Fruit fly (Drosophila melanogaster) whole organism, embryonic: Measurements from ENCODE around the gene Ac3.

ENCODE experiments used
- Bdp1 ChIP-seq: fragments of 200-800 bp; sonication (Bioruptor generic); optimal IDR thresholded peaks from 3 replicates; lab custom pipeline; 2016; ENCODE audit warnings: missing biosample characterization, missing genetic modification characterization
- CG10147 ChIP-seq: fragments of 200-800 bp; sonication (Bioruptor generic); optimal IDR thresholded peaks from 2 replicates; lab custom pipeline; 2019; ENCODE audit warnings: missing biosample characterization, mild to moderate bottlenecking, missing genetic modification characterization, moderate library complexity
- CG10209 ChIP-seq: fragments of 200-800 bp; sonication (Bioruptor generic); optimal IDR thresholded peaks from 3 replicates; lab custom pipeline; 2017; ENCODE audit warnings: missing biosample characterization, mild to moderate bottlenecking, missing genetic modification characterization, missing genetic modification reagents
- CG10462 ChIP-seq: fragments of 200-800 bp; sonication (Bioruptor generic); optimal IDR thresholded peaks from 2 replicates; lab custom pipeline; 2016; ENCODE audit warnings: missing biosample characterization, missing genetic modification characterization
- CG1233 ChIP-seq: fragments of 200-800 bp; sonication (Bioruptor generic); optimal IDR thresholded peaks from 4 replicates; lab custom pipeline; 2018; ENCODE audit warnings: missing biosample characterization, mild to moderate bottlenecking, missing genetic modification characterization
- CG13287 ChIP-seq: fragments of 200-800 bp; sonication (Bioruptor generic); IDR thresholded peaks from 2 replicates; pipeline ENCODE4 v1.3.6; 2022; ENCODE audit warnings: missing biosample characterization, missing genetic modification characterization; ENCODE audit not compliant: partially characterized antibody
- CG14710 ChIP-seq: fragments of 200-800 bp; sonication (Bioruptor generic); optimal IDR thresholded peaks from 3 replicates; lab custom pipeline; 2019; ENCODE audit warnings: missing biosample characterization, mild to moderate bottlenecking, missing genetic modification characterization, moderate library complexity
- CG14860 ChIP-seq: fragments of 200-800 bp; sonication (Bioruptor generic); IDR thresholded peaks from 3 replicates; pipeline ENCODE4 v1.3.6; 2022; ENCODE audit warnings: missing biosample characterization, missing genetic modification characterization; ENCODE audit not compliant: partially characterized antibody
- CG18599 ChIP-seq: fragments of 200-800 bp; sonication (Bioruptor generic); optimal IDR thresholded peaks from 3 replicates; lab custom pipeline; 2017; ENCODE audit warnings: missing biosample characterization, missing genetic modification characterization, mild to moderate bottlenecking, moderate library complexity, missing genetic modification reagents
- CG2199 ChIP-seq: fragments of 200-800 bp; sonication (Bioruptor generic); IDR thresholded peaks from 3 replicates; pipeline ENCODE4 v1.3.6; 2022; ENCODE audit warnings: missing biosample characterization, missing genetic modification characterization
- CG2712 ChIP-seq: fragments of 200-800 bp; optimal IDR thresholded peaks from 3 replicates; lab custom pipeline; 2019; ENCODE audit warnings: missing biosample characterization, mild to moderate bottlenecking, missing genetic modification characterization, moderate library complexity
- CG31365 ChIP-seq: fragments of 200-800 bp; sonication (Bioruptor generic); optimal IDR thresholded peaks from 2 replicates; lab custom pipeline; 2018; ENCODE audit warnings: missing biosample characterization, mild to moderate bottlenecking, missing genetic modification characterization
- CG3995 ChIP-seq: fragments of 200-800 bp; sonication (Bioruptor generic); optimal IDR thresholded peaks from 3 replicates; lab custom pipeline; 2016; ENCODE audit warnings: missing biosample characterization, missing genetic modification characterization
- CG4404 ChIP-seq: fragments of 200-800 bp; sonication (Bioruptor generic); IDR thresholded peaks from 2 replicates; pipeline ENCODE4 v1.3.6; 2022; ENCODE audit warnings: missing biosample characterization, missing genetic modification characterization
- CG6175 ChIP-seq: fragments of 200-800 bp; sonication (Bioruptor generic); IDR thresholded peaks from 3 replicates; pipeline ENCODE4 v1.3.6; 2022; ENCODE audit warnings: missing biosample characterization, missing genetic modification characterization
- CG6854 ChIP-seq: fragments of 200-800 bp; sonication (Bioruptor generic); optimal IDR thresholded peaks from 3 replicates; lab custom pipeline; 2017; ENCODE audit warnings: missing biosample characterization, mild to moderate bottlenecking, missing genetic modification characterization
- CG8290 ChIP-seq, 3 experiments: fragments of 200-800 bp; sonication (Bioruptor generic); optimal IDR thresholded peaks; 2 replicates each; lab custom pipeline; 2016 to 2019; ENCODE audit warnings: missing biosample characterization in 3 of 3, missing genetic modification characterization in 3 of 3, mild to moderate bottlenecking in 2 of 3, moderate library complexity in 1 of 3
- CG8388 ChIP-seq: fragments of 200-800 bp; sonication (Bioruptor generic); optimal IDR thresholded peaks from 2 replicates; lab custom pipeline; 2019; ENCODE audit warnings: missing biosample characterization, mild to moderate bottlenecking, missing genetic modification characterization, moderate library complexity
- CG8765 ChIP-seq: fragments of 200-800 bp; sonication (Bioruptor generic); IDR thresholded peaks from 2 replicates; pipeline ENCODE4 v1.3.6; 2022; ENCODE audit warnings: missing biosample characterization, missing genetic modification characterization
- Ets65A ChIP-seq: fragments of 200-800 bp; sonication (Bioruptor generic); peaks from one replicate; lab custom pipeline; 2016; ENCODE audit warnings: missing biosample characterization, missing genetic modification characterization
- HmgD ChIP-seq: fragments of 200-800 bp; sonication (Bioruptor generic); optimal IDR thresholded peaks from 3 replicates; lab custom pipeline; 2016; ENCODE audit warnings: missing biosample characterization, missing genetic modification characterization
- Jarid2 ChIP-seq: fragments of 200-800 bp; sonication (Bioruptor generic); optimal IDR thresholded peaks from 3 replicates; lab custom pipeline; 2017; ENCODE audit warnings: mild to moderate bottlenecking, missing biosample characterization, missing genetic modification reagents, missing genetic modification characterization
- Lpt ChIP-seq: fragments of >200 bp; optimal IDR thresholded peaks from 2 replicates; lab custom pipeline; 2018; ENCODE audit warnings: missing biosample characterization, missing genetic modification characterization
- NC2β ChIP-seq: fragments of 200-800 bp; sonication (Bioruptor generic); optimal IDR thresholded peaks from 2 replicates; lab custom pipeline; 2016; ENCODE audit warnings: missing biosample characterization, missing genetic modification characterization
- NK7.1 ChIP-seq: fragments of 200-800 bp; sonication (Bioruptor generic); optimal IDR thresholded peaks from 3 replicates; lab custom pipeline; 2016; ENCODE audit warnings: missing biosample characterization, missing genetic modification characterization
- Nf-YC ChIP-seq: fragments of 200-800 bp; optimal IDR thresholded peaks from 3 replicates; lab custom pipeline; 2019; ENCODE audit warnings: missing biosample characterization, mild to moderate bottlenecking, missing genetic modification characterization, moderate library complexity
- Sin3A ChIP-seq: fragments of >200 bp; optimal IDR thresholded peaks from 2 replicates; lab custom pipeline; 2018
- Spps ChIP-seq: fragments of 200-800 bp; sonication (Bioruptor generic); optimal IDR thresholded peaks from 2 replicates; lab custom pipeline; 2018; ENCODE audit warnings: missing biosample characterization, mild to moderate bottlenecking, missing genetic modification characterization
- Vsx1 ChIP-seq: fragments of 200-800 bp; sonication (Bioruptor generic); optimal IDR thresholded peaks from 2 replicates; lab custom pipeline; 2017; ENCODE audit warnings: missing biosample characterization, mild to moderate bottlenecking, missing genetic modification characterization, missing genetic modification reagents
- abd-A ChIP-seq: fragments of 200-800 bp; sonication (Bioruptor generic); optimal IDR thresholded peaks from 3 replicates; lab custom pipeline; 2019; ENCODE audit warnings: missing biosample characterization, mild to moderate bottlenecking, missing genetic modification characterization, moderate library complexity
- ac ChIP-seq: fragments of 200-800 bp; sonication (Bioruptor generic); optimal IDR thresholded peaks from 3 replicates; lab custom pipeline; 2017; ENCODE audit warnings: missing biosample characterization, mild to moderate bottlenecking, missing genetic modification characterization
- aop ChIP-seq: fragments of 200-800 bp; sonication (Bioruptor generic); IDR thresholded peaks from 2 replicates; pipeline ENCODE4 v1.3.6; 2022; ENCODE audit warnings: missing biosample characterization, missing genetic modification characterization
- ap ChIP-seq: fragments of 200-800 bp; sonication (Bioruptor generic); IDR thresholded peaks from 2 replicates; pipeline ENCODE4 v1.3.6; 2022; ENCODE audit warnings: missing biosample characterization, missing genetic modification characterization
- cad ChIP-seq: fragments of >200 bp; optimal IDR thresholded peaks from 2 replicates; lab custom pipeline; 2017; ENCODE audit warnings: missing biosample characterization, missing genetic modification characterization
- ci ChIP-seq: fragments of 200-800 bp; sonication (Bioruptor generic); IDR thresholded peaks from 3 replicates; pipeline ENCODE4 v1.3.6; 2022; ENCODE audit warnings: missing biosample characterization, missing genetic modification characterization
- dati ChIP-seq: fragments of 200-800 bp; sonication (Bioruptor generic); IDR thresholded peaks from 2 replicates; pipeline ENCODE4 v1.3.6; 2022; ENCODE audit warnings: missing biosample characterization, missing genetic modification characterization
- fru ChIP-seq: fragments of >200 bp; optimal IDR thresholded peaks from 2 replicates; lab custom pipeline; 2017
- her ChIP-seq: fragments of 200-800 bp; sonication (Bioruptor generic); optimal IDR thresholded peaks from 2 replicates; lab custom pipeline; 2016; ENCODE audit warnings: missing biosample characterization, missing genetic modification characterization
- jumu ChIP-seq: fragments of 200-800 bp; sonication (Bioruptor generic); optimal IDR thresholded peaks from 3 replicates; lab custom pipeline; 2016; ENCODE audit warnings: missing biosample characterization, missing genetic modification characterization
- mirr ChIP-seq: fragments of 200-800 bp; sonication (Bioruptor generic); optimal IDR thresholded peaks from 3 replicates; lab custom pipeline; 2018; ENCODE audit warnings: missing biosample characterization, mild to moderate bottlenecking, missing genetic modification characterization
- ro ChIP-seq: fragments of 200-800 bp; sonication (Bioruptor generic); IDR thresholded peaks from 2 replicates; pipeline ENCODE4 v1.3.6; 2022; ENCODE audit warnings: missing biosample characterization, missing genetic modification characterization
- sc ChIP-seq, 3 experiments: fragments of >200 bp in 2 of 3; fragments of 200-800 bp in 1 of 3; sonication (Bioruptor generic) in 1 of 3; optimal IDR thresholded peaks; 2 replicates in 2 of 3; 3 replicates in 1 of 3; lab custom pipeline; 2017; ENCODE audit warnings: mild to moderate bottlenecking in 1 of 3, missing biosample characterization in 1 of 3, missing genetic modification characterization in 1 of 3, missing genetic modification reagents in 1 of 3
- sens ChIP-seq: fragments of 200-800 bp; sonication (Bioruptor generic); peaks from one replicate; lab custom pipeline; 2016; ENCODE audit warnings: missing biosample characterization, missing genetic modification characterization
- sens-2 ChIP-seq: fragments of 200-800 bp; sonication (Bioruptor generic); IDR thresholded peaks from 2 replicates; pipeline ENCODE4 v1.3.6; 2022; ENCODE audit warnings: missing biosample characterization, missing genetic modification characterization
- tap ChIP-seq: fragments of 200-800 bp; optimal IDR thresholded peaks from 3 replicates; lab custom pipeline; 2019; ENCODE audit warnings: missing biosample characterization, mild to moderate bottlenecking, missing genetic modification characterization, moderate library complexity
- tio ChIP-seq: fragments of 200-800 bp; sonication (Bioruptor generic); optimal IDR thresholded peaks from 2 replicates; lab custom pipeline; 2017; ENCODE audit warnings: missing biosample characterization, missing genetic modification characterization, inconsistent platforms
- unc-4 ChIP-seq: fragments of 200-800 bp; sonication (Bioruptor generic); IDR thresholded peaks from 2 replicates; pipeline ENCODE4 v1.3.6; 2022; ENCODE audit warnings: missing biosample characterization, missing genetic modification characterization; ENCODE audit not compliant: partially characterized antibody
- vnd ChIP-seq: fragments of 200-800 bp; sonication (Bioruptor generic); IDR thresholded peaks from 3 replicates; pipeline ENCODE4 v1.3.6; 2022; ENCODE audit warnings: missing biosample characterization, missing genetic modification characterization; ENCODE audit not compliant: partially characterized antibody
- zen2 ChIP-seq: fragments of 200-800 bp; sonication (Bioruptor generic); IDR thresholded peaks from 3 replicates; pipeline ENCODE4 v1.3.6; 2022; ENCODE audit warnings: missing biosample characterization, missing genetic modification characterization; ENCODE audit not compliant: partially characterized antibody

Ac3 gene

DNA sequence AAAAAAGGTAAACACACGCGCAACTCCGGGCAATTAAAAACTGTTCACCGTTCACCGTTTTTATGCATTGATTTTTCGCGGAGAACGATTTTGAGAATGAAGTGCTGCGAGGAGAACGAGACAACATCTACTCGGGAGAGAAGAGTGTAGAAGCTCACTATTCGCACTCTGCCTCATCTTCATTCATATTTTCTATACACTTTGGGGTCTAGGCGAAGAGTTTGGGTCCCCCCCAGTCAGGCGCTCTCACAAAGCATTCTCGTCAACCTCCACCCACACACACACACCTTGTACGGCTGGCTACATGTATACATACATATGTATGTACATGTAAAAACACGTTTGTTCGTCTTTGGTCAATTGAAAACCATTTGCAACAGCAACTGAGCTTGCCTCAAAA is 44.2 kb downstream of the Ac3 start (continued):
- TF ChIP-seq CG31365 (no peak), CG2712 (tag; lab: Kevin White, UChicago) (no peak), CG6175 (GFP tag; lab: Robert Waterston, UW) (peak; percentile 74), zen2 (GFP tag; lab: Robert Waterston, UW) (0 out of 3 replicates have a peak, but pooled peaks have one; percentile 30), ap (GFP tag; lab: Robert Waterston, UW) (no peak), sens-2 (GFP tag; lab: Robert Waterston, UW) (no peak), mirr (GFP tag; lab: Kevin White, UChicago) (peak; percentile 74), CG3995 (GFP tag; lab: Kevin White, UChicago) (peak; percentile 88), CG8290 (GFP tag; optimal IDR thresholded peaks at IDR 0.05; lab: Kevin White, UChicago) (no peak), CG8290 (tag; optimal IDR thresholded peaks at IDR 0.05; lab: Kevin White, UChicago) (peak in 1 of 2 experiments; percentile 60), NK7.1 (GFP tag; lab: Kevin White, UChicago) (no peak), Vsx1 (GFP tag; lab: Kevin White, UChicago) (no peak), CG8765 (GFP tag; lab: Robert Waterston, UW) (0 out of 2 replicates have a peak, but pooled peaks have one; percentile 22), Jarid2 (GFP tag; lab: Kevin White, UChicago) (no peak), CG8388 (GFP tag; lab: Kevin White, UChicago) (no peak), sc (optimal IDR thresholded peaks at IDR 0.05; lab: Kevin White, UChicago) (no peak), sc (GFP tag; optimal IDR thresholded peaks at IDR 0.05; lab: Kevin White, UChicago) (no peak), NC2β (GFP tag; lab: Kevin White, UChicago) (no peak), CG10462 (GFP tag; lab: Kevin White, UChicago) (no peak), Bdp1 (GFP tag; lab: Kevin White, UChicago) (no peak), CG13287 (GFP tag; lab: Robert Waterston, UW) (0 out of 2 replicates have a peak, but pooled peaks have one; percentile 6), Spps (tag; lab: Kevin White, UChicago) (no peak), unc-4 (GFP tag; lab: Robert Waterston, UW) (peak; percentile 37; the same call in 1 of the 2 replicates), CG4404 (no peak), sens (GFP tag; lab: Kevin White, UChicago) (peak; percentile 70), CG14710 (tag; lab: Kevin White, UChicago) (no peak)
- TF ChIP-seq, all 482 proteins: peak for 25

DNA sequence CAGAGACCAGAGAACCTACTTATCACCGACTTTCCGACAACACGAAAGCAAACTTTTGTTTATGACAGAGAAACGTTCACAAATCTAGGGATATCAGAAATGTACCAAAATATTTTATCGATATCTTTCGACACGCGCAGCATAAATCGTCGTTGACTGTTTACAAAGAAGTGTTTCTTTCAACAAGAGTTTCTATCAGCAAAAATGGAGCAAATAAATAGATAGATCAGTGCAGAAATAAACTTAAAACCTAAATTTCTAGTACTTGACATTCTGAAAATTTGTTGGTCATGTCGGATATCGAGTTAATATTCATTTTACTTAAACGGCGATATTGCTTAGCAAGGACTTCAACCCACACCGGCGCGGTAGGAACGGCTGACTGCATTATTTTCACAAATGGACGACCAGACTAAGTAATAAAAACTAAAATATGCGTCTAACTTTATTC is 45.1 kb downstream of the Ac3 start, which contains the start of gene CG2225:
Gene CG2225, minus strand, starts transcription at position 51 of the 451 bp plus-strand sequence.
- TF ChIP-seq CG10147 (GFP tag; lab: Kevin White, UChicago) (no peak), Lpt (GFP tag; lab: Kevin White, UChicago) (no peak), abd-A (tag; lab: Kevin White, UChicago) (peak; percentile 13), unc-4 (GFP tag; lab: Robert Waterston, UW) (peak; percentile 60; the same call in 1 of the 2 replicates), her (no peak), ci (GFP tag; lab: Robert Waterston, UW) (no peak), cad (no peak), CG10209 (GFP tag; lab: Kevin White, UChicago) (no peak), fru (lab: Kevin White, UChicago) (no peak), CG3995 (GFP tag; lab: Kevin White, UChicago) (peak; percentile 70), CG18599 (no peak), HmgD (GFP tag; lab: Kevin White, UChicago) (no peak), Nf-YC (tag; lab: Kevin White, UChicago) (no peak), tap (tag; lab: Kevin White, UChicago) (no peak), Ets65A (GFP tag; lab: Kevin White, UChicago) (peak; percentile 25), ac (GFP tag; lab: Kevin White, UChicago) (no peak), CG6854 (no peak), ro (GFP tag; lab: Robert Waterston, UW) (no peak), tio (GFP tag; lab: Kevin White, UChicago) (no peak), aop (GFP tag; lab: Robert Waterston, UW) (no peak), vnd (GFP tag; lab: Robert Waterston, UW) (no peak), CG1233 (GFP tag; lab: Kevin White, UChicago) (no peak), jumu (GFP tag; lab: Kevin White, UChicago) (no peak), CG2712 (tag; lab: Kevin White, UChicago) (peak; percentile 17), Sin3A (lab: Kevin White, UChicago) (peak; percentile 7), dati (GFP tag; lab: Robert Waterston, UW) (no peak), CG14860 (GFP tag; lab: Robert Waterston, UW) (peak; percentile 41; the same call in 1 of the 3 replicates), CG2199 (GFP tag; lab: Robert Waterston, UW) (peak; percentile 77; the same call in 1 of the 3 replicates)
